Worm (Caenorhabditis elegans) whole organism, L4 larva: Measurements from ENCODE around the gene C25E10.13.
"Not testable (repeated sequence)": the region's sequence is repeated elsewhere in the genome, so short reads cannot be mapped to it uniquely, and the experiment has no call there.

Experiments
- F44E2.7 ChIP-seq: fragments of 200-800 bp; sonication (Bioruptor generic); IDR thresholded peaks from 2 replicates; pipeline ENCODE4 v2.1.2; 2022; ENCODE audit warnings: missing genetic modification characterization, missing compliant biosample characterization
- T26A8.4 ChIP-seq: fragments of 200-800 bp; sonication (Bioruptor generic); IDR thresholded peaks from 2 replicates; pipeline ENCODE4 v1.3.6; 2022; ENCODE audit warnings: missing genetic modification characterization, missing compliant biosample characterization
- Y105C5A.15 ChIP-seq: fragments of 200-800 bp; sonication (Bioruptor generic); IDR thresholded peaks from 2 replicates; pipeline ENCODE4 v1.3.6; 2022; ENCODE audit warnings: missing genetic modification characterization, missing compliant biosample characterization
- Y48G9A.11 ChIP-seq: fragments of 200-800 bp; sonication (Bioruptor generic); IDR thresholded peaks from 2 replicates; pipeline ENCODE4 v1.3.6; 2022; ENCODE audit warnings: missing genetic modification reagents, missing genetic modification characterization, missing compliant biosample characterization
- aha-1 ChIP-seq: fragments of 150-350 bp; peaks from one replicate; lab custom pipeline; 2014; ENCODE audit warnings: missing biosample characterization, missing genetic modification characterization
- arid-1 ChIP-seq: fragments of 200-800 bp; sonication (Bioruptor generic); conservative IDR thresholded peaks from 2 replicates; pipeline ENCODE4 v1.3.6; 2022; ENCODE audit warnings: missing genetic modification reagents, missing genetic modification characterization, missing compliant biosample characterization
- ceh-44 ChIP-seq: fragments of 200-800 bp; sonication (Bioruptor generic); IDR thresholded peaks from 2 replicates; pipeline ENCODE4 v1.3.6; 2022; ENCODE audit warnings: missing genetic modification reagents, missing genetic modification characterization, missing compliant biosample characterization
- ces-1 ChIP-seq: fragments of 150-350 bp; sonication (generic microtip); optimal IDR thresholded peaks from 4 replicates; lab custom pipeline; 2014; ENCODE audit warnings: missing biosample characterization, missing genetic modification reagents, missing genetic modification characterization
- cey-2 ChIP-seq: sonication (generic microtip); optimal IDR thresholded peaks from 3 replicates; lab custom pipeline; 2017; ENCODE audit warnings: missing genetic modification characterization, mild to moderate bottlenecking, missing compliant biosample characterization, antibody characterized with exemption, borderline replicate concordance; ENCODE audit not compliant: insufficient read depth
- ctbp-1 ChIP-seq: fragments of 200-800 bp; sonication (Bioruptor generic); IDR thresholded peaks from 2 replicates; pipeline ENCODE4 v1.3.6; 2022; ENCODE audit warnings: missing genetic modification reagents, missing genetic modification characterization, missing compliant biosample characterization
- daf-16 ChIP-seq, 3 experiments: sonication (generic microtip); optimal IDR thresholded peaks; 2 replicates each; lab custom pipeline; 2016 to 2017; ENCODE audit warnings: missing genetic modification characterization in 3 of 3, missing genetic modification reagents in 3 of 3, mild to moderate bottlenecking in 2 of 3, missing compliant biosample characterization in 2 of 3, missing biosample characterization in 1 of 3, moderate library complexity in 1 of 3
- daf-19 ChIP-seq: fragments of 200-800 bp; sonication (Bioruptor generic); conservative IDR thresholded peaks from 2 replicates; pipeline ENCODE4 v1.3.6; 2022; ENCODE audit warnings: missing genetic modification characterization, missing compliant biosample characterization
- daf-8 ChIP-seq: fragments of 200-800 bp; sonication (Bioruptor generic); IDR thresholded peaks from 2 replicates; pipeline ENCODE4 v1.3.6; 2022; ENCODE audit warnings: missing genetic modification characterization, missing compliant biosample characterization
- dmd-6 ChIP-seq: fragments of 200-800 bp; sonication (Bioruptor generic); IDR thresholded peaks from 2 replicates; pipeline ENCODE4 v1.3.6; 2022; ENCODE audit warnings: missing genetic modification reagents, missing genetic modification characterization, missing compliant biosample characterization
- dve-1 ChIP-seq: sonication (generic microtip); optimal IDR thresholded peaks from 2 replicates; lab custom pipeline; 2017; ENCODE audit warnings: antibody characterized with exemption, mild to moderate bottlenecking, missing genetic modification characterization, missing compliant biosample characterization; ENCODE audit not compliant: insufficient read depth
- egl-43 ChIP-seq: fragments of 200-800 bp; sonication (Bioruptor generic); IDR thresholded peaks from 2 replicates; pipeline ENCODE4 v1.3.6; 2022; ENCODE audit warnings: missing genetic modification reagents, missing genetic modification characterization, missing compliant biosample characterization
- fos-1 ChIP-seq: fragments of 150-350 bp; optimal IDR thresholded peaks from 2 replicates; lab custom pipeline; 2014; ENCODE audit warnings: missing biosample characterization, missing genetic modification characterization
- gei-8 ChIP-seq: fragments of 200-800 bp; sonication (Bioruptor generic); optimal IDR thresholded peaks from 2 replicates; lab custom pipeline; 2018; ENCODE audit warnings: mild to moderate bottlenecking, missing genetic modification characterization, missing compliant biosample characterization
- hif-1 ChIP-seq, 2 experiments: sonication (generic microtip); optimal IDR thresholded peaks; 2 replicates each; lab custom pipeline; 2016 to 2017; ENCODE audit warnings: missing compliant biosample characterization in 2 of 2, missing genetic modification characterization in 2 of 2, missing genetic modification reagents in 2 of 2, missing genotype in 2 of 2, mild to moderate bottlenecking in 1 of 2
- hlh-11 ChIP-seq: fragments of 200-800 bp; sonication (Bioruptor generic); optimal IDR thresholded peaks from 2 replicates; lab custom pipeline; 2018; ENCODE audit warnings: mild to moderate bottlenecking, missing genetic modification characterization, missing compliant biosample characterization
- hlh-30 ChIP-seq: sonication (generic microtip); optimal IDR thresholded peaks from 2 replicates; lab custom pipeline; 2017; ENCODE audit warnings: antibody characterized with exemption, mild to moderate bottlenecking, missing genetic modification characterization, missing compliant biosample characterization; ENCODE audit not compliant: insufficient read depth
- hmg-1.1 ChIP-seq: fragments of 200-800 bp; sonication (Bioruptor generic); IDR thresholded peaks from 2 replicates; pipeline ENCODE4 v1.3.6; 2022; ENCODE audit warnings: missing genetic modification reagents, missing genetic modification characterization, missing compliant biosample characterization
- lim-7 ChIP-seq: fragments of 200-800 bp; sonication (Bioruptor generic); IDR thresholded peaks from 2 replicates; pipeline ENCODE4 v1.3.6; 2022; ENCODE audit warnings: missing genetic modification characterization, missing compliant biosample characterization
- lin-38 ChIP-seq: fragments of 200-800 bp; sonication (Bioruptor generic); IDR thresholded peaks from 2 replicates; pipeline ENCODE4 v1.3.6; 2022; ENCODE audit warnings: missing genetic modification reagents, missing genetic modification characterization, missing compliant biosample characterization
- lsy-2 ChIP-seq, 2 experiments: fragments of 150-350 bp in 1 of 2; sonication (generic microtip) in 1 of 2; optimal IDR thresholded peaks; 2 replicates each; lab custom pipeline; 2014 to 2017; ENCODE audit warnings: missing biosample characterization in 2 of 2, missing genetic modification characterization in 2 of 2
- madf-5 ChIP-seq, 2 experiments: fragments of 200-800 bp; sonication (Bioruptor generic); IDR thresholded peaks; 2 replicates each; pipeline ENCODE4 v1.3.6; 2022; ENCODE audit warnings: missing compliant biosample characterization in 2 of 2, missing genetic modification characterization in 2 of 2
- mdl-1 ChIP-seq, 2 experiments: fragments of 150-350 bp in 1 of 2; sonication (generic microtip) in 1 of 2; optimal IDR thresholded peaks; 2 replicates each; lab custom pipeline; 2014 to 2017; ENCODE audit warnings: missing biosample characterization in 2 of 2, missing genetic modification characterization in 2 of 2
- mdt-29 ChIP-seq: fragments of 200-800 bp; sonication (Bioruptor generic); IDR thresholded peaks from 2 replicates; pipeline ENCODE4 v1.3.6; 2022; ENCODE audit warnings: missing genetic modification reagents, missing genetic modification characterization, missing compliant biosample characterization
- mes-2 ChIP-seq: sonication (generic microtip); optimal IDR thresholded peaks from 2 replicates; lab custom pipeline; 2016; ENCODE audit warnings: missing genotype, mild to moderate bottlenecking, missing genetic modification characterization, missing compliant biosample characterization; ENCODE audit not compliant: poor library complexity, severe bottlenecking
- nhr-102 ChIP-seq: sonication (generic microtip); optimal IDR thresholded peaks from 2 replicates; lab custom pipeline; 2016; ENCODE audit warnings: mild to moderate bottlenecking, missing genetic modification characterization, moderate library complexity, missing compliant biosample characterization
- nhr-28 ChIP-seq: fragments of 150-350 bp; optimal IDR thresholded peaks from 2 replicates; lab custom pipeline; 2014; ENCODE audit warnings: missing biosample characterization, missing genetic modification characterization
- nhr-48 ChIP-seq: sonication (generic microtip); optimal IDR thresholded peaks from 2 replicates; lab custom pipeline; 2016; ENCODE audit warnings: mild to moderate bottlenecking, missing genetic modification characterization, missing compliant biosample characterization
- nhr-77 ChIP-seq: fragments of 150-350 bp; optimal IDR thresholded peaks from 2 replicates; lab custom pipeline; 2014; ENCODE audit warnings: missing biosample characterization, missing genetic modification characterization
- pha-4 ChIP-seq, 2 experiments: fragments of 150-350 bp in 1 of 2; fragments of 200-800 bp in 1 of 2; sonication (Bioruptor generic) in 1 of 2; IDR thresholded peaks in 1 of 2; optimal IDR thresholded peaks in 1 of 2; 2 replicates each; pipeline versions ENCODE4 v1.3.6 to Lab custom; 2014 to 2022; ENCODE audit warnings: missing genetic modification characterization in 2 of 2, missing genetic modification reagents in 2 of 2, missing biosample characterization in 1 of 2, missing compliant biosample characterization in 1 of 2
- php-3 ChIP-seq: fragments of 200-800 bp; sonication (Bioruptor generic); IDR thresholded peaks from 2 replicates; pipeline ENCODE4 v1.3.6; 2022; ENCODE audit warnings: missing genetic modification reagents, missing genetic modification characterization, missing compliant biosample characterization
- rbr-2 ChIP-seq: sonication (generic microtip); optimal IDR thresholded peaks from 2 replicates; lab custom pipeline; 2016; ENCODE audit warnings: missing genotype, missing genetic modification characterization, missing compliant biosample characterization
- set-16 ChIP-seq: fragments of 200-800 bp; sonication (Bioruptor generic); IDR thresholded peaks from 2 replicates; pipeline ENCODE4 v1.3.6; 2022; ENCODE audit warnings: missing genetic modification reagents, missing genetic modification characterization, missing compliant biosample characterization
- snpc-4 ChIP-seq: fragments of 150-350 bp; optimal IDR thresholded peaks from 2 replicates; lab custom pipeline; 2014; ENCODE audit warnings: missing biosample characterization, missing genetic modification characterization
- unc-62 ChIP-seq, 3 experiments: fragments of 150-350 bp in 1 of 3; sonication (generic microtip); optimal IDR thresholded peaks in 2 of 3; peaks in 1 of 3; 1 replicate in 1 of 3; 2 replicates in 2 of 3; lab custom pipeline; 2014 to 2017; ENCODE audit warnings: missing biosample characterization in 3 of 3, missing genetic modification characterization in 3 of 3, missing genetic modification reagents in 3 of 3, missing genotype in 1 of 3
- zfp-3 ChIP-seq: fragments of 200-800 bp; sonication (Bioruptor generic); conservative IDR thresholded peaks from 2 replicates; pipeline ENCODE4 v1.3.6; 2022; ENCODE audit warnings: missing genetic modification reagents, missing genetic modification characterization, missing compliant biosample characterization
- ztf-11 ChIP-seq: fragments of 150-350 bp; optimal IDR thresholded peaks from 2 replicates; lab custom pipeline; 2014; ENCODE audit warnings: missing biosample characterization, missing genetic modification characterization

C25E10.13 gene

ce11 chrV:9084252-9084651 is 24.7 kb downstream of the C25E10.13 start:
- TF ChIP-seq nhr-28 (tag; lab: Kevin White, UChicago), result peak; percentile 48
- no peak for TF ChIP-seq Y105C5A.15 (GFP tag; lab: Robert Waterston, UW)
- peak in 1 of 2 experiments; percentile 24 for TF ChIP-seq mdl-1 (tag; optimal IDR thresholded peaks at IDR 0.05; lab: Kevin White, UChicago)
- TF ChIP-seq fos-1, result no peak
- TF ChIP-seq F44E2.7 (GFP tag; lab: Robert Waterston, UW), result no peak
- no peak for TF ChIP-seq rbr-2 (tag; lab: Kevin White, UChicago)
- no peak for TF ChIP-seq dve-1 (tag; lab: Kevin White, UChicago)
- no peak for TF ChIP-seq ztf-11
- no peak for TF ChIP-seq madf-5 (GFP tag; IDR thresholded peaks at IDR 0.05; lab: Robert Waterston, UW)
- no peak for TF ChIP-seq snpc-4 (tag; lab: Kevin White, UChicago)
- TF ChIP-seq ces-1 (GFP tag; lab: Kevin White, UChicago), result no peak
- TF ChIP-seq nhr-102 (tag; lab: Kevin White, UChicago), result no peak
- TF ChIP-seq dmd-6 (GFP tag; lab: Robert Waterston, UW), result 0 out of 2 replicates have a peak, but pooled peaks have one; percentile 30
- no peak for TF ChIP-seq hif-1 (tag; optimal IDR thresholded peaks at IDR 0.05; lab: Kevin White, UChicago)
- no peak for TF ChIP-seq cey-2
- no peak for TF ChIP-seq mes-2
- no peak for TF ChIP-seq nhr-77 (tag; lab: Kevin White, UChicago)
- TF ChIP-seq, all 104 proteins: peak for 3

- peak; percentile 31 for TF ChIP-seq dve-1 (tag; lab: Kevin White, UChicago)
- peak; percentile 30 for TF ChIP-seq mes-2
- no peak for TF ChIP-seq pha-4 (GFP tag; IDR thresholded peaks at IDR 0.05; lab: Robert Waterston, UW)
- no peak for TF ChIP-seq pha-4 (tag; optimal IDR thresholded peaks at IDR 0.05; lab: Kevin White, UChicago)
- TF ChIP-seq hlh-11 (tag; lab: Kevin White, UChicago), result peak; percentile 67
- TF ChIP-seq Y48G9A.11 (GFP tag; lab: Robert Waterston, UW), result no peak
- peak; percentile 26 for TF ChIP-seq aha-1
- no peak for TF ChIP-seq daf-19 (GFP tag; lab: Robert Waterston, UW)
- TF ChIP-seq nhr-48, result peak; percentile 88
- peak; percentile 62 for TF ChIP-seq hlh-30 (tag; lab: Kevin White, UChicago)
- peak; percentile 66 to 71 for TF ChIP-seq mdl-1 (tag; optimal IDR thresholded peaks at IDR 0.05; lab: Kevin White, UChicago)
- TF ChIP-seq gei-8, result no peak
- peak in 1 of 2 experiments; percentile 83 for TF ChIP-seq unc-62 (GFP tag; optimal IDR thresholded peaks at IDR 0.05 in 1 of 2; lab: Kevin White, UChicago)
- no peak for TF ChIP-seq unc-62 (tag; optimal IDR thresholded peaks at IDR 0.05; lab: Kevin White, UChicago)
- no peak for TF ChIP-seq daf-8 (GFP tag; lab: Robert Waterston, UW)
- TF ChIP-seq arid-1 (GFP tag; lab: Robert Waterston, UW), result no peak
- no peak for TF ChIP-seq daf-16 (GFP tag; optimal IDR thresholded peaks at IDR 0.05; lab: Kevin White, UChicago)
- peak; percentile 25 for TF ChIP-seq daf-16 (tag; optimal IDR thresholded peaks at IDR 0.05; lab: Kevin White, UChicago)
- 0 out of 2 replicates have a peak, but pooled peaks have one; percentile 19 for TF ChIP-seq hmg-1.1 (GFP tag; lab: Robert Waterston, UW)
- peak; percentile 90 for TF ChIP-seq nhr-28 (tag; lab: Kevin White, UChicago)
- TF ChIP-seq lsy-2 (tag; optimal IDR thresholded peaks at IDR 0.05; lab: Kevin White, UChicago), result peak in 1 of 2 experiments; percentile 10
- TF ChIP-seq dmd-6 (GFP tag; lab: Robert Waterston, UW), result peak; percentile 13; the same call in 1 of the 2 replicates
- TF ChIP-seq cey-2, result peak; percentile 17
These were observed 26.3 kb downstream of the C25E10.13 start for ce11 chrV:9085845-9086244.

ce11 chrV:9086650-9087049 is 27.1 kb downstream of the C25E10.13 start:
- TF ChIP-seq lim-7 (GFP tag; lab: Robert Waterston, UW) (0 out of 2 replicates have a peak, but pooled peaks have one; percentile 16), egl-43 (GFP tag; lab: Robert Waterston, UW) (peak; percentile 53; the same call in 1 of the 2 replicates), madf-5 (GFP tag; IDR thresholded peaks at IDR 0.05; lab: Robert Waterston, UW) (0 out of 4 replicates have a peak, but pooled peaks of 1 of the 2 experiments have one; percentile 33), php-3 (GFP tag; lab: Robert Waterston, UW) (peak; percentile 27; the same call in 1 of the 2 replicates), zfp-3 (peak; percentile 76; the same call in 1 of the 2 replicates), mdt-29 (GFP tag; lab: Robert Waterston, UW) (peak; percentile 15; the same call in 1 of the 2 replicates), ceh-44 (GFP tag; lab: Robert Waterston, UW) (peak; percentile 41; the same call in 1 of the 2 replicates), T26A8.4 (GFP tag; lab: Robert Waterston, UW) (0 out of 2 replicates have a peak, but pooled peaks have one; percentile 39), ctbp-1 (GFP tag; lab: Robert Waterston, UW) (peak; percentile 64; the same call in 1 of the 2 replicates), set-16 (GFP tag; lab: Robert Waterston, UW) (0 out of 2 replicates have a peak, but pooled peaks have one; percentile 15), lin-38 (peak; percentile 44; the same call in 1 of the 2 replicates), pha-4 (GFP tag; IDR thresholded peaks at IDR 0.05; lab: Robert Waterston, UW) (peak; percentile 68)
- TF ChIP-seq pha-4 (tag; optimal IDR thresholded peaks at IDR 0.05; lab: Kevin White, UChicago), result not testable (repeated sequence)
